Worm (Caenorhabditis elegans) whole organism, late embryonic: ENCODE data around the gene C35A5.10.

Experiments used
- C08G9.2 ChIP-seq: sonication (generic microtip); optimal IDR thresholded peaks from 2 replicates; lab custom pipeline; 2016; ENCODE audit warnings: mild to moderate bottlenecking, missing genetic modification characterization, moderate library complexity, missing compliant biosample characterization
- ceh-14 ChIP-seq: sonication (generic microtip); optimal IDR thresholded peaks from 2 replicates; lab custom pipeline; 2016; ENCODE audit warnings: missing genotype, missing genetic modification characterization, missing compliant biosample characterization
- ets-4 ChIP-seq: sonication (generic microtip); optimal IDR thresholded peaks from 2 replicates; lab custom pipeline; 2016; ENCODE audit warnings: missing genetic modification characterization, missing compliant biosample characterization
- hlh-13 ChIP-seq: fragments of 200-800 bp; sonication (Bioruptor generic); optimal IDR thresholded peaks from 2 replicates; lab custom pipeline; 2018; ENCODE audit warnings: mild to moderate bottlenecking, missing genetic modification characterization, missing compliant biosample characterization
- hlh-15 ChIP-seq: sonication (generic microtip); optimal IDR thresholded peaks from 2 replicates; lab custom pipeline; 2016; ENCODE audit warnings: missing genetic modification characterization, missing compliant biosample characterization
- mec-3 ChIP-seq: sonication (generic microtip); optimal IDR thresholded peaks from 2 replicates; lab custom pipeline; 2016; ENCODE audit warnings: borderline replicate concordance, missing genetic modification characterization, missing compliant biosample characterization
- pat-9 ChIP-seq: fragments of 200-800 bp; sonication (Bioruptor generic); optimal IDR thresholded peaks from 2 replicates; lab custom pipeline; 2018; ENCODE audit warnings: mild to moderate bottlenecking, missing genetic modification characterization, moderate library complexity, missing compliant biosample characterization
- pha-2 ChIP-seq: sonication (generic microtip); optimal IDR thresholded peaks from 2 replicates; lab custom pipeline; 2017; ENCODE audit warnings: mild to moderate bottlenecking, missing genetic modification characterization, missing compliant biosample characterization
- syd-9 ChIP-seq: sonication (generic microtip); optimal IDR thresholded peaks from 2 replicates; lab custom pipeline; 2016; ENCODE audit warnings: mild to moderate bottlenecking, missing genetic modification characterization, moderate library complexity, missing compliant biosample characterization

The C35A5.10 gene

DNA sequence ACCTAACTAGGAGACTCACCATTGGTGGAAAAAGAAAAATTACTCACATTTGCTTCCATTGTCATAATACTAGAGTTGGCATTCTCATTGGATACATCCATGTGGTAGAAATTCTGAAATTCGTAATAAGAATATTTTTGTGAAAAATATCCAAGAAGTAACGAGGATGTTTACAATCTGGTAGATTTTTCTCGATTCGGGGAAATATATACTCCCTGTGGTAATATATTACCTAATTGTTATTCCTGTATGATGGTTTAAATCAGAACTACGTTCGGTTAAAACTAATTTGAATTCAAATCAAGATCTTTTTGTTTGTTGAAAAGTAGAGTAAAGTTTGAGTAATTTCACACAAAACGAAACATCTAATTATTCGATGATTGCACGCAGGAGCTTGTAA lies 45.0 kb downstream of the C35A5.10 start, which contains the start of gene srd-34:
TSS of gene srd-34 (minus strand) at position 101 of the 400 bp plus-strand sequence.
- no peak for TF ChIP-seq C08G9.2 (tag; lab: Kevin White, UChicago)
- no peak for TF ChIP-seq syd-9 (tag; lab: Kevin White, UChicago)
- TF ChIP-seq hlh-13 (GFP tag; lab: Kevin White, UChicago), result no peak
- no peak for TF ChIP-seq pha-2
- no peak for TF ChIP-seq mec-3
- no peak for TF ChIP-seq ceh-14
- TF ChIP-seq ets-4, result no peak
- TF ChIP-seq, all 69 proteins: peak for 0

DNA sequence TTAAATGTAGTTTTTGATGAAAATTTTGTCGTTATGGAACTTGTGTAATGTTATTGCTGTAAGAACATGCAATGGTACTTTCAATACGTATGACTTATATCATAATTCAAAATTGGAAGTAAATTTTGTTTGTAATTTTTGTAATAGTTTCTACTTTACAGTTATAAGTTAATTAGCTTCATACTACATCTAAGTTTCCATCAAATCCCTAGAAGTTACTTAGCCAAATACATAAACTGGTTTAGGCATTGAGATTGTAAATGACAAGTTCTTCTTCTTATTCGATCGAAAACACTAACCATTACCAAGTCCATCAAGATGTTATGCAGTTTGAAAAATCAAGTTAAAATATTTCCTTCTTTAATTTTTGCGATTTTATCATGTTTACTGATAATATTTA lies 45.7 kb downstream of the C35A5.10 start, which contains the start of gene F32G8.2:
TSS of gene F32G8.2 (plus strand) at position 301 of the 400 bp plus-strand sequence.
- no peak for TF ChIP-seq hlh-15 (tag; lab: Kevin White, UChicago)
- TF ChIP-seq pat-9 (tag; lab: Kevin White, UChicago), result no peak
